Fruit fly (Drosophila melanogaster): ENCODE measurements around the gene hoe2.

Gene hoe2

dm6 chr2L:4949453-4950045 is 13.3 kb upstream of the hoe2 start, which contains the start of gene jet (continued):
- TF ChIP-seq pzg (GFP tag; optimal IDR thresholded peaks at IDR 0.05) (peak; percentile 51), HLHmδ (GFP tag; optimal IDR thresholded peaks at IDR 0.05) (no peak), E2f2 (GFP tag; IDR thresholded peaks at IDR 0.05) (peak; percentile 59), HmgZ (tag; optimal IDR thresholded peaks at IDR 0.05) (peak; percentile 57), hbn (GFP tag; IDR thresholded peaks at IDR 0.05; ENCODE audit: partially characterized antibody) (0 out of 2 replicates have a peak, but pooled peaks have one; percentile 20), inv (GFP tag; IDR thresholded peaks at IDR 0.05; ENCODE audit: partially characterized antibody) (0 out of 2 replicates have a peak, but pooled peaks have one; percentile 8), D (optimal IDR thresholded peaks at IDR 0.05) (no peak), D (GFP tag; optimal IDR thresholded peaks at IDR 0.05) (no peak), CG17829 (tag; optimal IDR thresholded peaks at IDR 0.05) (no peak), ham (GFP tag; IDR thresholded peaks at IDR 0.05) (no peak), CG7271 (tag; optimal IDR thresholded peaks at IDR 0.05) (no peak), Fer2 (tag; optimal IDR thresholded peaks at IDR 0.05) (no peak), Ravus (GFP tag; IDR thresholded peaks at IDR 0.05) (no peak), Rx (GFP tag; IDR thresholded peaks at IDR 0.05) (no peak), zen (tag; optimal IDR thresholded peaks at IDR 0.05) (peak; percentile 22), disco-r (GFP tag; optimal IDR thresholded peaks at IDR 0.05) (no peak), gcm2 (GFP tag; optimal IDR thresholded peaks at IDR 0.05) (no peak), CG9437 (GFP tag; optimal IDR thresholded peaks at IDR 0.05) (peak; percentile 19), scrt (GFP tag; optimal IDR thresholded peaks at IDR 0.05) (peak; percentile 1), knrl (GFP tag; IDR thresholded peaks at IDR 0.05; ENCODE audit: partially characterized antibody) (peak; percentile 63), MESR4 (GFP tag; optimal IDR thresholded peaks at IDR 0.05) (peak; percentile 65), cwo (GFP tag; optimal IDR thresholded peaks at IDR 0.05) (no peak), CG11696 (GFP tag; IDR thresholded peaks at IDR 0.05) (no peak), CG42726 (GFP tag; IDR thresholded peaks at IDR 0.05; ENCODE audit: partially characterized antibody) (peak; percentile 63), tap (tag; optimal IDR thresholded peaks at IDR 0.05) (no peak), sna (GFP tag; IDR thresholded peaks at IDR 0.05; ENCODE audit: partially characterized antibody) (no peak), Stat92E (GFP tag; optimal IDR thresholded peaks at IDR 0.05) (no peak), CG6791 (GFP tag; IDR thresholded peaks at IDR 0.05; ENCODE audit: partially characterized antibody) (peak; percentile 57; the same call in 2 of the 3 replicates), CG11695 (GFP tag; IDR thresholded peaks at IDR 0.05) (no peak), CG13287 (GFP tag; IDR thresholded peaks at IDR 0.05; ENCODE audit: partially characterized antibody) (peak; percentile 52; the same call in 1 of the 2 replicates), CG6272 (GFP tag; IDR thresholded peaks at IDR 0.05) (no peak), CG4617 (GFP tag; optimal IDR thresholded peaks at IDR 0.05; ENCODE audit: borderline replicate concordance) (peak; percentile 53), ftz-f1 (GFP tag; optimal IDR thresholded peaks at IDR 0.05) (peak; percentile 81), HLH4C (GFP tag; IDR thresholded peaks at IDR 0.05; ENCODE audit: partially characterized antibody) (peak; percentile 55; the same call in 1 of the 3 replicates), Jarid2 (GFP tag; optimal IDR thresholded peaks at IDR 0.05) (no peak), bbx (GFP tag; IDR thresholded peaks at IDR 0.05; ENCODE audit: partially characterized antibody) (peak; percentile 48), amos (GFP tag; IDR thresholded peaks at IDR 0.05; ENCODE audit: partially characterized antibody) (peak; percentile 82), lbe (GFP tag; optimal IDR thresholded peaks at IDR 0.05) (no peak), CG2116 (GFP tag; optimal IDR thresholded peaks at IDR 0.05) (no peak), Dad (GFP tag; optimal IDR thresholded peaks at IDR 0.05) (no peak), Bteb2 (GFP tag; optimal IDR thresholded peaks at IDR 0.05) (no peak), chinmo (GFP tag; IDR thresholded peaks at IDR 0.05; ENCODE audit: partially characterized antibody) (0 out of 4 replicates have a peak, but pooled peaks have one; percentile 23), exex (tag; optimal IDR thresholded peaks at IDR 0.05) (peak; percentile 72), crp (GFP tag; optimal IDR thresholded peaks at IDR 0.05) (peak; percentile 78 to 93), lmd (GFP tag; IDR thresholded peaks at IDR 0.05) (0 out of 2 replicates have a peak, but pooled peaks have one; percentile 5), gsb-n (tag; optimal IDR thresholded peaks at IDR 0.05) (no peak)

Measured in whole organism, embryonic.